Fruit fly (Drosophila melanogaster): ENCODE measurements around the gene CG1208.

Gene CG1208

dm6 chr3R:5821243-5821642, 10.2 kb upstream of the CG1208 start, which contains the start of gene Hpr1 (continued):
- TF ChIP-seq CG13287 (GFP tag; IDR thresholded peaks at IDR 0.05; ENCODE audit: partially characterized antibody) (peak; percentile 61), tna (GFP tag; IDR thresholded peaks at IDR 0.05; ENCODE audit: partially characterized antibody) (no peak), Myb (GFP tag; optimal IDR thresholded peaks at IDR 0.05) (peak; percentile 31), pzg (GFP tag; optimal IDR thresholded peaks at IDR 0.05) (peak; percentile 54), mirr (GFP tag; optimal IDR thresholded peaks at IDR 0.05) (no peak), Bgb (GFP tag; IDR thresholded peaks at IDR 0.05; ENCODE audit: partially characterized antibody) (peak; percentile 29; the same call in 1 of the 2 replicates)

DNA sequence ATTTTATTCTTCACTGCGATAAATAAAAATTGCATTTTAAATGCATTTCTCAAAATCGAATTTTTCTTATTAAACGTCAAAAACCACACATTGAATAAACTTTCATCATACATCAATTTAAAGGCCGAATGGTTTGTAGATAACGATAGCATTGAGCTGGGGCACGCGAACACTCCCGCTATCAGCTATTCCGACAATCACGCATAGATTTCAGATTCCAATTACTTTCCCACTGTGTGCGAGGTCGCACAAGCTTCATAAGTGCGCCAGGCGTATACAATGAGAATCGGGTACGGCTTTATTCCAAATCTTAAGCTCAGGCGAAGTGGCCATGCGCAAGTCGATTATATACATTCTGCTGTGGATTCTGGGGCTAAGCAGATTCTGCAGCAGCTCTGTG, 9.7 kb upstream of the CG1208 start, which contains the start of gene CG46303:
Gene CG46303 (plus strand): TSS at position 223 of the 400 bp plus-strand sequence.
- TF ChIP-seq Rfx (GFP tag; IDR thresholded peaks at IDR 0.05) (no peak), CG12299 (tag; optimal IDR thresholded peaks at IDR 0.05) (no peak), stc (GFP tag; IDR thresholded peaks at IDR 0.05) (no peak), bigmax (GFP tag; optimal IDR thresholded peaks at IDR 0.05) (no peak), HmgZ (tag; optimal IDR thresholded peaks at IDR 0.05) (peak; percentile 1), dm (GFP tag; optimal IDR thresholded peaks at IDR 0.05) (no peak), Ets97D (GFP tag; optimal IDR thresholded peaks at IDR 0.05) (no peak), tgo (GFP tag; IDR thresholded peaks at IDR 0.05) (no peak), tll (GFP tag; optimal IDR thresholded peaks at IDR 0.05) (no peak), cwo (GFP tag; optimal IDR thresholded peaks at IDR 0.05) (peak; percentile 25), Hey (tag; optimal IDR thresholded peaks at IDR 0.05) (peak; percentile 24), E2f2 (GFP tag; IDR thresholded peaks at IDR 0.05) (no peak), CG14667 (GFP tag; IDR thresholded peaks at IDR 0.05) (no peak), E2f1 (GFP tag; IDR thresholded peaks at IDR 0.05) (no peak), Abd-B (GFP tag; optimal IDR thresholded peaks at IDR 0.05) (no peak), crc (GFP tag; optimal IDR thresholded peaks at IDR 0.05) (no peak), Trl (optimal IDR thresholded peaks at IDR 0.05) (no peak), Trl (GFP tag; optimal IDR thresholded peaks at IDR 0.05) (no peak), dysf (GFP tag; IDR thresholded peaks at IDR 0.05) (peak; percentile 12; the same call in 1 of the 3 replicates), CG3995 (GFP tag; optimal IDR thresholded peaks at IDR 0.05) (no peak), zf30C (GFP tag; optimal IDR thresholded peaks at IDR 0.05) (no peak), fru (optimal IDR thresholded peaks at IDR 0.05) (no peak), CG2712 (tag; optimal IDR thresholded peaks at IDR 0.05) (no peak), Ssrp (tag; optimal IDR thresholded peaks at IDR 0.05) (no peak), CG13287 (GFP tag; IDR thresholded peaks at IDR 0.05; ENCODE audit: partially characterized antibody) (no peak), CG2199 (GFP tag; IDR thresholded peaks at IDR 0.05) (peak; percentile 39; the same call in 1 of the 3 replicates), grn (GFP tag; optimal IDR thresholded peaks at IDR 0.05) (peak; percentile 59), tap (tag; optimal IDR thresholded peaks at IDR 0.05) (no peak), HLHmδ (GFP tag; optimal IDR thresholded peaks at IDR 0.05) (no peak), CG32532 (GFP tag; IDR thresholded peaks at IDR 0.05) (no peak), CG14014 (GFP tag; IDR thresholded peaks at IDR 0.05) (no peak), CG18476 (GFP tag; optimal IDR thresholded peaks at IDR 0.05) (no peak), CG11723 (GFP tag; optimal IDR thresholded peaks at IDR 0.05) (no peak), CG10543 (GFP tag; optimal IDR thresholded peaks at IDR 0.05) (peak; percentile 23), CG18619 (GFP tag; optimal IDR thresholded peaks at IDR 0.05) (no peak), CG11093 (GFP tag; IDR thresholded peaks at IDR 0.05) (no peak), NFAT (GFP tag; IDR thresholded peaks at IDR 0.05) (no peak), sd (tag; optimal IDR thresholded peaks at IDR 0.05) (no peak), Aef1 (GFP tag; IDR thresholded peaks at IDR 0.05) (no peak), az2 (GFP tag; optimal IDR thresholded peaks at IDR 0.05) (no peak), chif (GFP tag; optimal IDR thresholded peaks at IDR 0.05) (no peak), Chrac-16 (GFP tag; optimal IDR thresholded peaks at IDR 0.05) (no peak), CG17361 (GFP tag; IDR thresholded peaks at IDR 0.05) (no peak), zfh1 (GFP tag; IDR thresholded peaks at IDR 0.05) (no peak), CG10654 (GFP tag; optimal IDR thresholded peaks at IDR 0.05) (no peak), CG4617 (GFP tag; optimal IDR thresholded peaks at IDR 0.05; ENCODE audit: borderline replicate concordance) (no peak)
